Fruit fly (Drosophila melanogaster) S2 (cell line): Measurements from ENCODE around the gene rho.

Source experiments
- CG8478 ChIP-seq: fragments of >200 bp; optimal IDR thresholded peaks from 2 replicates; lab custom pipeline; 2018
- CTCF ChIP-seq, 2 experiments: fragments of >200 bp; optimal IDR thresholded peaks; 2 replicates each; lab custom pipeline; 2018

dm6 chr3L:1463547-1463946 lies at the start of gene rho:
- no peak for TF ChIP-seq CG8478 (lab: Kevin White, UChicago)
- no peak for TF ChIP-seq CTCF (optimal IDR thresholded peaks at IDR 0.05; lab: Kevin White, UChicago)
